Fruit fly (Drosophila melanogaster): ENCODE measurements around the gene Polr2C.

Polr2C gene

dm6 chr2L:13877934-13878580 lies 44.9 kb downstream of the Polr2C start (continued):
- TF ChIP-seq Bdp1 (GFP tag; optimal IDR thresholded peaks at IDR 0.05): no peak
- 0 out of 2 replicates have a peak, but pooled peaks have one; percentile 15 for TF ChIP-seq bbx (GFP tag; IDR thresholded peaks at IDR 0.05; ENCODE audit: partially characterized antibody)

DNA sequence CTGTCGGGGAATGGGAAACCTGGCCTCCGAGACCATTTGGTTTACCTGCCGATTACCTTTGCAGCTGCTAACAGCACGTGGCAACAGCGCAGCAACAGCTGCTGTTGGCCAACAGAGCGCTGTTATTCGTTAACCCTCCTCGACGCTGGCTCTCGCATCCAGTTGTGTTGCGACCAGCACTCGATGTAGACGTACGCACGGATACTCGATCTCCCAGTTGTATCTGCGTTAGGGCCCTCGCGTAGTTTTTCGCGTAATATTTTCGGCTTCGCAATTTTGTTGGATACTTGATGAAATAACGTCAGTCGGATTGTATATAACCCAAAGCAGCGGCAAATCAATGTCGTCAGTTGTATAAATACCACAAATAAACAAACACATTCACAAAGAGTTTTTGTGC lies 45.7 kb downstream of the Polr2C start:
- TF ChIP-seq br (optimal IDR thresholded peaks at IDR 0.05) (no peak), CG12236 (GFP tag; optimal IDR thresholded peaks at IDR 0.05) (no peak), kni (GFP tag; optimal IDR thresholded peaks at IDR 0.05) (peak; percentile 3), Mes4 (GFP tag; optimal IDR thresholded peaks at IDR 0.05) (no peak), chn (GFP tag; optimal IDR thresholded peaks at IDR 0.05) (no peak), CG15479 (GFP tag; optimal IDR thresholded peaks at IDR 0.05) (peak; percentile 3), Pdp1 (GFP tag; optimal IDR thresholded peaks at IDR 0.05) (peak in 1 of 2 experiments; percentile 40), fd3F (GFP tag; optimal IDR thresholded peaks at IDR 0.05) (no peak), dati (GFP tag; IDR thresholded peaks at IDR 0.05) (no peak), CHES-1-like (GFP tag; optimal IDR thresholded peaks at IDR 0.05) (no peak), CG12104 (GFP tag; optimal IDR thresholded peaks at IDR 0.05) (no peak), CG18262 (tag; optimal IDR thresholded peaks at IDR 0.05) (no peak), ham (GFP tag; IDR thresholded peaks at IDR 0.05) (no peak), Ada2b (GFP tag; IDR thresholded peaks at IDR 0.05) (0 out of 2 replicates have a peak, but pooled peaks have one; percentile 13), CG3163 (GFP tag; optimal IDR thresholded peaks at IDR 0.05) (peak; percentile 92), sr (GFP tag; IDR thresholded peaks at IDR 0.05) (no peak; the same call in 2 of the 3 replicates), CG17802 (tag; optimal IDR thresholded peaks at IDR 0.05) (no peak), ato (GFP tag; IDR thresholded peaks at IDR 0.05; ENCODE audit: partially characterized antibody) (peak; percentile 75), CG13287 (GFP tag; IDR thresholded peaks at IDR 0.05; ENCODE audit: partially characterized antibody) (peak; percentile 45; the same call in 1 of the 2 replicates), CG11723 (GFP tag; optimal IDR thresholded peaks at IDR 0.05) (no peak), chinmo (GFP tag; IDR thresholded peaks at IDR 0.05; ENCODE audit: partially characterized antibody) (peak; percentile 85; the same call in 3 of the 4 replicates), psq (GFP tag; optimal IDR thresholded peaks at IDR 0.05) (no peak), Fer1 (GFP tag; optimal IDR thresholded peaks at IDR 0.05) (peak; percentile 45), CG16779 (GFP tag; IDR thresholded peaks at IDR 0.05) (0 out of 2 replicates have a peak, but pooled peaks have one; percentile 51), ara (GFP tag; IDR thresholded peaks at IDR 0.05) (0 out of 2 replicates have a peak, but pooled peaks have one; percentile 8), HLH54F (GFP tag; optimal IDR thresholded peaks at IDR 0.05) (peak; percentile 16), CG11085 (GFP tag; IDR thresholded peaks at IDR 0.05) (no peak), zfh2 (GFP tag; optimal IDR thresholded peaks at IDR 0.05) (peak; percentile 29), Max (GFP tag; optimal IDR thresholded peaks at IDR 0.05) (no peak), Stat92E (GFP tag; optimal IDR thresholded peaks at IDR 0.05) (peak in 1 of 3 experiments; percentile 47), slou (GFP tag; optimal IDR thresholded peaks at IDR 0.05) (no peak), Awh (GFP tag; IDR thresholded peaks at IDR 0.05) (no peak), her (GFP tag; optimal IDR thresholded peaks at IDR 0.05) (peak; percentile 43), CG2875 (GFP tag; optimal IDR thresholded peaks at IDR 0.05) (no peak), rib (GFP tag; IDR thresholded peaks at IDR 0.05) (peak; percentile 55; the same call in 1 of the 2 replicates), CG4360 (GFP tag; IDR thresholded peaks at IDR 0.05) (0 out of 2 replicates have a peak, but pooled peaks have one; percentile 27), CG34224 (GFP tag; IDR thresholded peaks at IDR 0.05; ENCODE audit: partially characterized antibody) (peak; percentile 19; the same call in 1 of the 3 replicates), CG6175 (GFP tag; IDR thresholded peaks at IDR 0.05) (0 out of 3 replicates have a peak, but pooled peaks have one; percentile 51), ash1 (GFP tag; optimal IDR thresholded peaks at IDR 0.05) (peak; percentile 58), CG12071 (GFP tag; optimal IDR thresholded peaks at IDR 0.05) (peak; percentile 56), CG5180 (GFP tag; optimal IDR thresholded peaks at IDR 0.05) (peak; percentile 40), CG2678 (tag; optimal IDR thresholded peaks at IDR 0.05) (no peak), schlank (tag; optimal IDR thresholded peaks at IDR 0.05) (no peak), CG6791 (GFP tag; IDR thresholded peaks at IDR 0.05; ENCODE audit: partially characterized antibody) (peak; percentile 62), wdn (GFP tag; IDR thresholded peaks at IDR 0.05) (peak; percentile 32; the same call in 1 of the 2 replicates)

Measured in whole organism, embryonic.